Worm (Caenorhabditis elegans): ENCODE measurements around the gene H13N06.7.

ce11 chrX:15487162-15487561, 15.8 kb upstream of the H13N06.7 start:
- TF ChIP-seq ama-1 (optimal IDR thresholded peaks at IDR 0.05) (no peak), aly-1 (tag; optimal IDR thresholded peaks at IDR 0.05) (no peak), scrt-1 (GFP tag; IDR thresholded peaks at IDR 0.05) (no peak), sea-1 (GFP tag; conservative IDR thresholded peaks at IDR 0.05) (no peak), hmbx-1 (tag; optimal IDR thresholded peaks at IDR 0.05) (no peak), pes-1 (GFP tag; IDR thresholded peaks at IDR 0.05) (no peak), tbx-37 (GFP tag; conservative IDR thresholded peaks at IDR 0.05) (no peak), flt-1 (GFP tag; IDR thresholded peaks at IDR 0.05) (no peak), ceh-36 (tag; optimal IDR thresholded peaks at IDR 0.05) (no peak), F13C5.2 (tag; optimal IDR thresholded peaks at IDR 0.05) (no peak), hmg-4 (GFP tag; optimal IDR thresholded peaks at IDR 0.05) (no peak), ceh-13 (GFP tag; optimal IDR thresholded peaks at IDR 0.05) (no peak), tbx-11 (GFP tag; IDR thresholded peaks at IDR 0.05) (no peak), tra-4 (tag; optimal IDR thresholded peaks at IDR 0.05) (no peak)

Measured in whole organism, early embryonic.